Worm (Caenorhabditis elegans) whole organism, L1 larva: ENCODE measurements around the gene str-3.

Experiments
- blmp-1 ChIP-seq: fragments of 150-350 bp; optimal IDR thresholded peaks from 2 replicates; lab custom pipeline; 2014; ENCODE audit warnings: missing biosample characterization, missing genetic modification characterization
- ceh-82 ChIP-seq, 3 experiments: fragments of 150-350 bp in 1 of 3; sonication (generic microtip) in 2 of 3; optimal IDR thresholded peaks; 2 replicates each; lab custom pipeline; 2014 to 2017; ENCODE audit warnings: missing biosample characterization in 3 of 3, missing genetic modification characterization in 3 of 3
- ceh-88 ChIP-seq: fragments of 200-800 bp; sonication (Bioruptor generic); IDR thresholded peaks from 2 replicates; pipeline ENCODE4 v1.3.6; 2022; ENCODE audit warnings: missing genetic modification characterization, missing compliant biosample characterization
- dsc-1 ChIP-seq: sonication (generic microtip); optimal IDR thresholded peaks from 2 replicates; lab custom pipeline; 2016; ENCODE audit warnings: mild to moderate bottlenecking, missing genetic modification characterization, missing compliant biosample characterization
- efl-1 ChIP-seq, 4 experiments: fragments of 150-350 bp; optimal IDR thresholded peaks in 3 of 4; peaks in 1 of 4; 1 replicate in 1 of 4; 2 replicates in 3 of 4; lab custom pipeline; 2014; ENCODE audit warnings: missing biosample characterization in 2 of 4, missing genetic modification characterization in 2 of 4, missing genetic modification reagents in 2 of 4
- elt-3 ChIP-seq, 6 experiments: fragments of 150-350 bp in 1 of 6; sonication (generic microtip); optimal IDR thresholded peaks; 2 replicates each; lab custom pipeline; 2017 to 2018; ENCODE audit warnings: missing biosample characterization in 6 of 6, missing genetic modification characterization in 6 of 6, inconsistent platforms in 1 of 6
- fkh-10 ChIP-seq: sonication (generic microtip); optimal IDR thresholded peaks from 2 replicates; lab custom pipeline; 2017; ENCODE audit warnings: missing biosample characterization, missing genetic modification reagents, missing genetic modification characterization
- fkh-8 ChIP-seq: sonication (generic microtip); optimal IDR thresholded peaks from 2 replicates; lab custom pipeline; 2016; ENCODE audit warnings: mild to moderate bottlenecking, missing genetic modification characterization, missing compliant biosample characterization
- fos-1 ChIP-seq: fragments of 150-350 bp; optimal IDR thresholded peaks from 2 replicates; lab custom pipeline; 2014; ENCODE audit warnings: missing biosample characterization, missing genetic modification characterization
- grh-1 ChIP-seq: fragments of 200-800 bp; sonication (Bioruptor generic); IDR thresholded peaks from 2 replicates; pipeline ENCODE4 v1.3.6; 2022; ENCODE audit warnings: missing genetic modification reagents, missing genetic modification characterization, missing compliant biosample characterization
- hlh-4 ChIP-seq: sonication (generic microtip); optimal IDR thresholded peaks from 2 replicates; lab custom pipeline; 2016; ENCODE audit warnings: mild to moderate bottlenecking, missing genetic modification characterization, missing compliant biosample characterization
- hpl-2 ChIP-seq: fragments of 150-350 bp; optimal IDR thresholded peaks from 2 replicates; lab custom pipeline; 2014; ENCODE audit warnings: missing biosample characterization, missing genetic modification reagents, missing genetic modification characterization
- jun-1 ChIP-seq: fragments of 150-350 bp; optimal IDR thresholded peaks from 2 replicates; lab custom pipeline; 2014; ENCODE audit warnings: missing biosample characterization, missing genetic modification reagents, missing genetic modification characterization
- lin-13 ChIP-seq: fragments of 150-350 bp; optimal IDR thresholded peaks from 2 replicates; lab custom pipeline; 2014; ENCODE audit warnings: missing biosample characterization, missing genetic modification reagents, missing genetic modification characterization
- lin-14 ChIP-seq: fragments of 200-800 bp; sonication (Bioruptor generic); optimal IDR thresholded peaks from 2 replicates; lab custom pipeline; 2018; ENCODE audit warnings: mild to moderate bottlenecking, missing genetic modification characterization, moderate library complexity, missing compliant biosample characterization
- lin-35 ChIP-seq, 2 experiments: fragments of 150-350 bp; optimal IDR thresholded peaks; 2 replicates each; lab custom pipeline; 2014; ENCODE audit warnings: missing biosample characterization in 2 of 2, missing genetic modification characterization in 2 of 2, missing genetic modification reagents in 2 of 2
- lir-3 ChIP-seq: sonication (generic microtip); optimal IDR thresholded peaks from 2 replicates; lab custom pipeline; 2016; ENCODE audit warnings: mild to moderate bottlenecking, missing genetic modification characterization, moderate library complexity, missing compliant biosample characterization; ENCODE audit not compliant: poor library complexity
- lsy-2 ChIP-seq, 2 experiments: fragments of 150-350 bp; optimal IDR thresholded peaks; 2 replicates each; lab custom pipeline; 2014; ENCODE audit warnings: missing biosample characterization in 2 of 2, missing genetic modification characterization in 2 of 2
- mep-1 ChIP-seq: fragments of 150-350 bp; optimal IDR thresholded peaks from 2 replicates; lab custom pipeline; 2014; ENCODE audit warnings: missing biosample characterization, missing genetic modification characterization
- nhr-11 ChIP-seq: fragments of 150-350 bp; optimal IDR thresholded peaks from 2 replicates; lab custom pipeline; 2014; ENCODE audit warnings: missing biosample characterization, missing genetic modification characterization
- nhr-19 ChIP-seq: fragments of 200-800 bp; sonication (Bioruptor generic); conservative IDR thresholded peaks from 2 replicates; pipeline ENCODE4 v1.3.6; 2022; ENCODE audit warnings: missing genetic modification characterization, missing compliant biosample characterization
- nhr-20 ChIP-seq: sonication (generic microtip); optimal IDR thresholded peaks from 2 replicates; lab custom pipeline; 2016; ENCODE audit warnings: mild to moderate bottlenecking, missing genetic modification characterization, missing compliant biosample characterization
- nhr-47 ChIP-seq: sonication (generic microtip); optimal IDR thresholded peaks from 2 replicates; lab custom pipeline; 2016; ENCODE audit warnings: mild to moderate bottlenecking, missing genetic modification characterization, moderate library complexity, missing compliant biosample characterization
- nhr-71 ChIP-seq: sonication (generic microtip); optimal IDR thresholded peaks from 2 replicates; lab custom pipeline; 2016; ENCODE audit warnings: mild to moderate bottlenecking, missing genetic modification characterization, moderate library complexity, missing compliant biosample characterization
- nhr-85 ChIP-seq: sonication (generic microtip); peaks from one replicate; lab custom pipeline; 2016; ENCODE audit warnings: missing genetic modification characterization, inconsistent platforms, missing compliant biosample characterization
- nhr-90 ChIP-seq: sonication (generic microtip); optimal IDR thresholded peaks from 2 replicates; lab custom pipeline; 2016; ENCODE audit warnings: mild to moderate bottlenecking, missing genetic modification characterization, missing compliant biosample characterization; ENCODE audit not compliant: poor library complexity
- pax-3 ChIP-seq: fragments of 200-800 bp; sonication (Bioruptor generic); optimal IDR thresholded peaks from 2 replicates; lab custom pipeline; 2018; ENCODE audit warnings: mild to moderate bottlenecking, missing genetic modification characterization, moderate library complexity, missing compliant biosample characterization
- rnt-1 ChIP-seq: sonication (generic microtip); optimal IDR thresholded peaks from 2 replicates; lab custom pipeline; 2016; ENCODE audit warnings: mild to moderate bottlenecking, missing genetic modification characterization, moderate library complexity, missing compliant biosample characterization
- snu-23 ChIP-seq: sonication (generic microtip); optimal IDR thresholded peaks from 2 replicates; lab custom pipeline; 2016; ENCODE audit warnings: missing genetic modification characterization, missing compliant biosample characterization
- sptf-1 ChIP-seq: fragments of 150-350 bp; optimal IDR thresholded peaks from 2 replicates; lab custom pipeline; 2014; ENCODE audit warnings: missing biosample characterization, missing genetic modification characterization
- swsn-7 ChIP-seq: sonication (generic microtip); optimal IDR thresholded peaks from 2 replicates; lab custom pipeline; 2016; ENCODE audit warnings: missing genetic modification characterization, missing compliant biosample characterization
- unc-62 ChIP-seq: fragments of 150-350 bp; optimal IDR thresholded peaks from 2 replicates; lab custom pipeline; 2014; ENCODE audit warnings: missing biosample characterization, missing genetic modification reagents, missing genetic modification characterization
- unc-86 ChIP-seq: sonication (generic microtip); optimal IDR thresholded peaks from 2 replicates; lab custom pipeline; 2016; ENCODE audit warnings: missing genetic modification characterization, missing compliant biosample characterization
- xbp-1 ChIP-seq: sonication (generic microtip); optimal IDR thresholded peaks from 2 replicates; lab custom pipeline; 2016; ENCODE audit warnings: missing genetic modification characterization, missing compliant biosample characterization
- zag-1 ChIP-seq: fragments of 150-350 bp; optimal IDR thresholded peaks from 2 replicates; lab custom pipeline; 2014; ENCODE audit warnings: missing biosample characterization, missing genetic modification characterization

The str-3 gene

DNA sequence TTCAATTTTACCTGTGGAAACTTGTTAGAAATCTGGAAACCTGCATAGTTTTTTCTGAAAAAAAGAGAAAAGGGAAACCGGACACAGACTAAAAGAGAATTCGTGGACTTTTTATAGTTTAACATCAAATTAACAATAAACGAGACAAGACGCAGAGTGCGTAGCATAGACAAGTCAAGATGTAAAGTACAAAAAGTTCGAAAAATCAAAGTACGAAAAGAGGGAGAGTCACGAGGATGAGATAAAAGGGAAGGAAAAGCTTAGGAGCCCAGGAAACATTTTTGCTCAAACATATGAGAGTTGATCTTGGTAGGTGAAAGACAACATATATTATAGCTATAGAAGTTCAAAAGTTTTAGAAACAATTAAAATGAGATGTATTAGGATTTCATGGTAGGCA lies 2.4 kb downstream of the str-3 start, which contains the start of gene M7.12:
TSS of gene M7.12 (minus strand) at position 188 of the 400 bp plus-strand sequence.
- TF ChIP-seq lin-14 (GFP tag; lab: Kevin White, UChicago) = peak; percentile 63
- peak in 1 of 3 experiments; percentile 7 for TF ChIP-seq ceh-82 (tag; optimal IDR thresholded peaks at IDR 0.05; lab: Kevin White, UChicago)
- peak; percentile 20 for TF ChIP-seq swsn-7 (tag; lab: Kevin White, UChicago)
- TF ChIP-seq dsc-1 = peak; percentile 54
- no peak for TF ChIP-seq unc-62 (GFP tag; lab: Kevin White, UChicago)
- peak; percentile 47 for TF ChIP-seq nhr-20 (tag; lab: Kevin White, UChicago)
- TF ChIP-seq rnt-1 = peak; percentile 41
- peak; percentile 53 for TF ChIP-seq nhr-19
- no peak for TF ChIP-seq grh-1 (GFP tag; lab: Robert Waterston, UW)
- TF ChIP-seq lir-3 (tag; lab: Kevin White, UChicago) = no peak
- peak in 1 of 2 experiments; percentile 12 for TF ChIP-seq lsy-2 (tag; optimal IDR thresholded peaks at IDR 0.05; lab: Kevin White, UChicago)
- TF ChIP-seq xbp-1 (tag; lab: Kevin White, UChicago) = peak; percentile 1
- peak; percentile 69 for TF ChIP-seq nhr-71
- TF ChIP-seq nhr-47 (tag; lab: Kevin White, UChicago) = peak; percentile 34
- TF ChIP-seq snu-23 (GFP tag; lab: Kevin White, UChicago) = peak; percentile 37
- TF ChIP-seq nhr-11 (tag; lab: Kevin White, UChicago) = no peak
- TF ChIP-seq mep-1 = peak; percentile 10
- peak; percentile 48 for TF ChIP-seq fkh-8 (tag; lab: Kevin White, UChicago)

DNA sequence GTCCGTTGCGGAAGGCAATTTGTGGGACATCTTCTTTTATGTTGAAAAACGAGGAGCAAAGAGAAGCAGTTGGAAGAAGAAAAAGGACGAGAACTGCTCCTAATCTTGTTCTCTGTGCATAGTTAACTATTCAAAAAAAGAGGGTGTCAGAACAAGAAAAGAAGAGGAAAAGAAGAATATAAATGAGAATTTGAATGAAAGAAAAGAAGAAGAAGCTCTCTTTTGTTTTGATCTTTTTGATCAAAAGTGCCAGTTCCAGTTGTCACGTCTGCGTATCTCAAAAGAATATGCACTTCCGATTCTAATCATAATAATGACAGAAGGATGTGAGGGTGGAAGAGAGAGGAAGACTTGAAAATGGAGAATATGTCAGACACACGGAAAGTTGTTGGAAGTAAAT lies 5.2 kb downstream of the str-3 start, which contains the start of gene M7.8:
TSS of gene M7.8 (minus strand) at position 112 of the 400 bp plus-strand sequence.
- TF ChIP-seq lin-14 (GFP tag; lab: Kevin White, UChicago) (peak; percentile 79), unc-86 (tag; lab: Kevin White, UChicago) (peak; percentile 41), nhr-47 (tag; lab: Kevin White, UChicago) (peak; percentile 18), hpl-2 (GFP tag; lab: Kevin White, UChicago) (no peak), zag-1 (tag; lab: Kevin White, UChicago) (peak; percentile 88), fkh-10 (GFP tag; lab: Kevin White, UChicago) (peak; percentile 78), elt-3 (tag; optimal IDR thresholded peaks at IDR 0.05; lab: Kevin White, UChicago) (no peak), fos-1 (tag; lab: Kevin White, UChicago) (no peak), nhr-85 (tag; lab: Kevin White, UChicago) (no peak)

DNA sequence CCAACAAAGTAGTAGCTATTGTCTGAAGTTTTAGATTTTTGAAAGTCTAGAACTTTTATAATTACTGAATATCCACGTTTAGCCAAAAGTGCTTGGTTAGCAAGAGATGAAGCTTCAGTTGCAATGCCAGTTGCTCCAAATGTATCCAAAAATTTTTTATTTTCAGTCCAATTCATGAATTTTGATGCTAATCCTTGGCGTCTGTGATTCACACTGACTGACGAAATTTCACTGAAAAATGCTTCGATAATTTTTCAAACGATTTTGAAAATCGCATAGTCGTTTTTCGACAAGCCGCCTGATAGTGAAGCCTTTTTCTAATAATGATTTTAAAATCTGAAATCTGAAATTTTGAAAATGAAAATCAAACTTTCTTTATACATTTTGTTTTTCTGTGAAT lies 6.1 kb downstream of the str-3 start:
- TF ChIP-seq ceh-88 (GFP tag; lab: Robert Waterston, UW) = no peak
- no peak for TF ChIP-seq jun-1
- no peak for TF ChIP-seq efl-1 (optimal IDR thresholded peaks at IDR 0.05; lab: Kevin White, UChicago)
- TF ChIP-seq efl-1 (GFP tag; optimal IDR thresholded peaks at IDR 0.05 in 1 of 2; lab: Kevin White, UChicago) = no peak
- TF ChIP-seq lin-35 (GFP tag; optimal IDR thresholded peaks at IDR 0.05; lab: Kevin White, UChicago) = no peak

DNA sequence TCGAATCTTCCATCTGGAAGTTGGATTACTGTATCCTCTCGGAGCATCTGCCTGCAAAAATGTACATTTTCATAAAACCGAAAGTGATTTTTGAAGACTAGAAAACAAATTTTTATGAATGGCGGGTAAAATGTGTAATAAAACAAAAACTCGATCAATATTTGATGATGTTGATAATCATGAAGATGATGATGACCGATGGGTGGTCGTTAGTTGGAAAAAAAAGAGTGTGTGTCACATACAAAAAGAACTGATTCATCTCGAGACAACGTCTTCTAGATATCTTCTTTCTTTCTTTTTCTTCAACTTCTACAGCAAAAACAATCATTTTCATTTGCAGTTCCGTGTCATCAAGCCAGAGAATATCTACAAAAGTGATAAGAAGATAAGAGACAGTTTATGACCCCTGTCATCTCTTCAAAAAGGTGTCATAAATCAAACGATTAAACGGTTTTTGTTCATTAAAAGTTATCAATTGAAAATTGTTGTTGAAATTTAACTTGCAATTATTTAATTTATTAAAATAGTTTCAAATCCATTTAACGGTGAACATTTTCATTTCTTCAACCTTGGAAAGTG lies 7.6 kb downstream of the str-3 start, which contains the start of gene bcc-1:
TSS of gene bcc-1 (minus strand) at position 51 of the 579 bp plus-strand sequence.
- TF ChIP-seq snu-23 (GFP tag; lab: Kevin White, UChicago) (peak; percentile 32), elt-3 (tag; optimal IDR thresholded peaks at IDR 0.05; lab: Kevin White, UChicago) (peak in 5 of 6 experiments; percentile 31 to 95 (median 81)), nhr-71 (peak; percentile 31), lin-35 (GFP tag; optimal IDR thresholded peaks at IDR 0.05; lab: Kevin White, UChicago) (peak in 1 of 2 experiments; percentile 34), pax-3 (tag; lab: Kevin White, UChicago) (no peak), nhr-20 (tag; lab: Kevin White, UChicago) (peak; percentile 51), hlh-4 (no peak), nhr-90 (tag; lab: Kevin White, UChicago) (peak; percentile 12), blmp-1 (peak; percentile 54), sptf-1 (tag; lab: Kevin White, UChicago) (no peak), lsy-2 (tag; optimal IDR thresholded peaks at IDR 0.05; lab: Kevin White, UChicago) (peak in 1 of 2 experiments; percentile 37), lin-13 (GFP tag; lab: Kevin White, UChicago) (no peak)
- TF ChIP-seq, all 84 proteins: peak for 8
